Fruit fly (Drosophila melanogaster): ENCODE data around the gene CG5039.

Gene CG5039

DNA sequence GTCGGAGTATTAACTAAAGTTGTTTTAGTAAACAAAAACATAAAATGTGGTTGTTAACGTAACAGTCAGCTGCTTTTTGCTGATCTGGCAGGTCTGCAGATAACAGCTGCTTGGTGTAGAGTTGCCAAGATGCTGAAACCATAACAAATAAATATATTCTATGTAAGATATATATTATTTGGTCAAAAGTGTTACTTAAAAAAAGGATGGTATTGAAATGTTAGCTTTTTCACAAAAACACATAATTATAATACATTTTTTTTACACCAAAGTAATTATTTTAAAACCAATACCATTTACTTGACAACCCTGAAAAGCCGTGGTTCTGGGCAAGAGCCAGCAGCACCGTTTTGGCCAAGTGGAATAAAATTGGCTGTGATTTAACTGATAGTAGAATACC is 2.0 kb downstream of the CG5039 start, which contains the start of the genes CG4743 and Idh3g (continued):
- TF ChIP-seq CG14441 (GFP tag; IDR thresholded peaks at IDR 0.05) (peak; percentile 93), ftz-f1 (GFP tag; optimal IDR thresholded peaks at IDR 0.05) (peak; percentile 27), CG13424 (tag; optimal IDR thresholded peaks at IDR 0.05) (peak; percentile 99), CG4360 (GFP tag; IDR thresholded peaks at IDR 0.05) (peak; percentile 75), gcm (GFP tag; optimal IDR thresholded peaks at IDR 0.05) (peak; percentile 98), Optix (GFP tag; IDR thresholded peaks at IDR 0.05) (peak; percentile 80), ssp (GFP tag; IDR thresholded peaks at IDR 0.05) (peak; percentile 86), z (GFP tag; IDR thresholded peaks at IDR 0.05) (peak; percentile 67; the same call in 1 of the 3 replicates), crp (GFP tag; optimal IDR thresholded peaks at IDR 0.05) (peak; percentile 88 to 98), Rfx (GFP tag; IDR thresholded peaks at IDR 0.05) (peak; percentile 95), BtbVII (GFP tag; optimal IDR thresholded peaks at IDR 0.05) (peak; percentile 95), CG10543 (GFP tag; optimal IDR thresholded peaks at IDR 0.05) (peak; percentile 98), CG14667 (GFP tag; IDR thresholded peaks at IDR 0.05) (peak; percentile 91), ranshi (GFP tag; IDR thresholded peaks at IDR 0.05) (peak; percentile 96), Gsc (GFP tag; IDR thresholded peaks at IDR 0.05) (no peak; the same call in 1 of the 2 replicates), CG11695 (GFP tag; IDR thresholded peaks at IDR 0.05) (peak; percentile 98), CG8388 (GFP tag; optimal IDR thresholded peaks at IDR 0.05) (peak; percentile 98), Dip3 (GFP tag; optimal IDR thresholded peaks at IDR 0.05) (peak; percentile 79), Rx (GFP tag; IDR thresholded peaks at IDR 0.05) (peak; percentile 82), CG1792 (GFP tag; optimal IDR thresholded peaks at IDR 0.05) (peak; percentile 56), Hr39 (optimal IDR thresholded peaks at IDR 0.05) (no peak), Dek (tag; optimal IDR thresholded peaks at IDR 0.05) (peak; percentile 95), sens (GFP tag) (peak; percentile 98), Poxn (GFP tag; IDR thresholded peaks at IDR 0.05) (peak; percentile 71), CG13624 (GFP tag; optimal IDR thresholded peaks at IDR 0.05) (peak; percentile 77), caup (GFP tag; optimal IDR thresholded peaks at IDR 0.05; ENCODE audit: severe bottlenecking) (peak; percentile 96), p53 (GFP tag; optimal IDR thresholded peaks at IDR 0.05) (no peak), Six4 (GFP tag; optimal IDR thresholded peaks at IDR 0.05) (peak; percentile 95), jing (GFP tag; optimal IDR thresholded peaks at IDR 0.05) (peak; percentile 85), CG9817 (tag; optimal IDR thresholded peaks at IDR 0.05) (peak; percentile 97), Myb (GFP tag; optimal IDR thresholded peaks at IDR 0.05) (peak; percentile 26), mirr (GFP tag; optimal IDR thresholded peaks at IDR 0.05) (peak; percentile 88), CG5180 (GFP tag; optimal IDR thresholded peaks at IDR 0.05) (peak; percentile 83), pfk (GFP tag; optimal IDR thresholded peaks at IDR 0.05) (peak; percentile 68), C15 (GFP tag; IDR thresholded peaks at IDR 0.05) (peak; percentile 89), lab (GFP tag; optimal IDR thresholded peaks at IDR 0.05) (peak; percentile 98), CG3163 (GFP tag; optimal IDR thresholded peaks at IDR 0.05) (peak; percentile 39), knrl (GFP tag; IDR thresholded peaks at IDR 0.05; ENCODE audit: partially characterized antibody) (no peak), Scr (GFP tag; IDR thresholded peaks at IDR 0.05; ENCODE audit: partially characterized antibody) (peak; percentile 40), gce (GFP tag; IDR thresholded peaks at IDR 0.05) (peak; percentile 92), slbo (GFP tag; IDR thresholded peaks at IDR 0.05) (peak; percentile 96), CG11560 (tag; IDR thresholded peaks at IDR 0.05) (peak; percentile 83), HHEX (GFP tag; optimal IDR thresholded peaks at IDR 0.05) (peak; percentile 96), CG15073 (GFP tag; optimal IDR thresholded peaks at IDR 0.05) (peak; percentile 58), amos (GFP tag; IDR thresholded peaks at IDR 0.05; ENCODE audit: partially characterized antibody) (no peak), HLH4C (GFP tag; IDR thresholded peaks at IDR 0.05; ENCODE audit: partially characterized antibody) (no peak), al (GFP tag; IDR thresholded peaks at IDR 0.05) (peak; percentile 92), eyg (GFP tag; optimal IDR thresholded peaks at IDR 0.05) (peak; percentile 24), schlank (tag; optimal IDR thresholded peaks at IDR 0.05) (peak; percentile 81), trem (tag; optimal IDR thresholded peaks at IDR 0.05) (peak; percentile 97), sob (GFP tag; IDR thresholded peaks at IDR 0.05) (peak; percentile 95)

Data from whole organism, embryonic.